Worm (Caenorhabditis elegans) whole organism, late embryonic: ENCODE data around the gene nhr-12.

Experiments
- C38D4.7 ChIP-seq: fragments of 200-800 bp; sonication (Bioruptor generic); optimal IDR thresholded peaks from 2 replicates; lab custom pipeline; 2018; ENCODE audit warnings: mild to moderate bottlenecking, missing genetic modification characterization, moderate library complexity, missing compliant biosample characterization
- ceh-18 ChIP-seq: sonication (generic microtip); optimal IDR thresholded peaks from 2 replicates; lab custom pipeline; 2016; ENCODE audit warnings: missing genetic modification characterization, missing compliant biosample characterization
- nhr-232 ChIP-seq: sonication (generic microtip); optimal IDR thresholded peaks from 2 replicates; lab custom pipeline; 2016; ENCODE audit warnings: missing genetic modification characterization, missing compliant biosample characterization
- pha-4 ChIP-seq: fragments of 150-350 bp; optimal IDR thresholded peaks from 2 replicates; lab custom pipeline; 2018; ENCODE audit warnings: missing biosample characterization, missing genetic modification reagents, missing genetic modification characterization
- unc-86 ChIP-seq: sonication (generic microtip); optimal IDR thresholded peaks from 2 replicates; lab custom pipeline; 2016; ENCODE audit warnings: missing genetic modification characterization, missing compliant biosample characterization

DNA sequence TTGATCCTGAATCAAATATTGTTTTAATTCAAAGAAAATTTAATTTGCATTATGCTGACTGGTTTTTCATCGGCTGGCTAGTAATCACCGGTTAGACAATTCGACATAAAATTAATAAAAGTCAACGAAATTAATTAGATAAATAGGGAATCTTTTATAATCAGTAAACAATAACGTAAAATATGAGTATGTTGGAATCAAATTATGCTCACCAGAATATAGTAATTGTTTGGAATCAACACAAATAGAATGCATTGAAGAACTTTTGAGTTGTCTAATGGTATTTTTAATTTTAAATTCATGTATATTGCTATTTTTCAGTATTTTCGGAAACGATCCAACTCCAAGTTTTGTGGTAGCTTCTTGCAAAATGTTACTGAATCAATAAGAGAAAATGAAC, 21.6 kb upstream of the nhr-12 start, which contains the start of gene C08B6.2:
- TF ChIP-seq nhr-232 (tag; lab: Kevin White, UChicago): no peak
- no peak for TF ChIP-seq C38D4.7 (GFP tag; lab: Kevin White, UChicago)
- TF ChIP-seq ceh-18 (tag; lab: Kevin White, UChicago): no peak
- no peak for TF ChIP-seq unc-86 (tag; lab: Kevin White, UChicago)
- TF ChIP-seq pha-4 (tag; lab: Kevin White, UChicago): no peak
